Worm (Caenorhabditis elegans): ENCODE data around the gene F10C2.4.

ce11 chrV:12084216-12084615, 42.9 kb downstream of the F10C2.4 start, which contains the start of gene R07B7.8:
- TF ChIP-seq him-1 (tag; optimal IDR thresholded peaks at IDR 0.05) (no peak), W03F9.2 (tag; optimal IDR thresholded peaks at IDR 0.05) (no peak), dao-5 (tag; optimal IDR thresholded peaks at IDR 0.05) (no peak)

Measured in whole organism, L4/young adult.